Fruit fly (Drosophila melanogaster): ENCODE results near the gene PGRP-SA.

The PGRP-SA gene

dm6 chrX:11544110-11544950 lies 17.1 kb upstream of the PGRP-SA start (continued):
- TF ChIP-seq CG1647 (GFP tag; optimal IDR thresholded peaks at IDR 0.05) (no peak), CG16863 (GFP tag; optimal IDR thresholded peaks at IDR 0.05) (no peak), exex (tag; optimal IDR thresholded peaks at IDR 0.05) (no peak), Dip2 (GFP tag; IDR thresholded peaks at IDR 0.05) (no peak), scrt (GFP tag; optimal IDR thresholded peaks at IDR 0.05) (no peak), CG2129 (GFP tag; IDR thresholded peaks at IDR 0.05; ENCODE audit: partially characterized antibody) (no peak), CG17359 (tag; optimal IDR thresholded peaks at IDR 0.05) (no peak), Meics (GFP tag; optimal IDR thresholded peaks at IDR 0.05) (no peak), CG14441 (GFP tag; IDR thresholded peaks at IDR 0.05) (no peak), eyg (GFP tag; optimal IDR thresholded peaks at IDR 0.05) (no peak), esg (GFP tag; conservative IDR thresholded peaks at IDR 0.05) (no peak), Scr (GFP tag; IDR thresholded peaks at IDR 0.05; ENCODE audit: partially characterized antibody) (no peak), CG1832 (GFP tag; optimal IDR thresholded peaks at IDR 0.05) (peak; percentile 45), tll (GFP tag; optimal IDR thresholded peaks at IDR 0.05) (no peak), Rx (GFP tag; IDR thresholded peaks at IDR 0.05) (no peak), nau (GFP tag; optimal IDR thresholded peaks at IDR 0.05) (no peak), chif (GFP tag; optimal IDR thresholded peaks at IDR 0.05) (no peak), zen (tag; optimal IDR thresholded peaks at IDR 0.05) (no peak), sc (optimal IDR thresholded peaks at IDR 0.05) (no peak), sc (GFP tag; optimal IDR thresholded peaks at IDR 0.05) (no peak), Nf-YB (GFP tag; optimal IDR thresholded peaks at IDR 0.05) (no peak), tio (GFP tag; optimal IDR thresholded peaks at IDR 0.05) (no peak), CG13296 (GFP tag; optimal IDR thresholded peaks at IDR 0.05) (no peak), dmrt11E (tag; optimal IDR thresholded peaks at IDR 0.05) (peak; percentile 66), B-H2 (GFP tag; optimal IDR thresholded peaks at IDR 0.05) (no peak), ap (GFP tag; IDR thresholded peaks at IDR 0.05) (no peak), lilli (GFP tag; optimal IDR thresholded peaks at IDR 0.05) (no peak), CG12236 (GFP tag; optimal IDR thresholded peaks at IDR 0.05) (no peak), CG13287 (GFP tag; IDR thresholded peaks at IDR 0.05; ENCODE audit: partially characterized antibody) (no peak), Tbp (GFP tag; optimal IDR thresholded peaks at IDR 0.05) (no peak), luna (GFP tag; optimal IDR thresholded peaks at IDR 0.05) (no peak), CG30020 (tag; optimal IDR thresholded peaks at IDR 0.05) (no peak), CG43689 (GFP tag; IDR thresholded peaks at IDR 0.05) (no peak), Med (GFP tag) (peak; percentile 39), ttk (GFP tag; IDR thresholded peaks at IDR 0.05) (no peak), CG7372 (GFP tag; IDR thresholded peaks at IDR 0.05) (no peak), danr (GFP tag; IDR thresholded peaks at IDR 0.05) (no peak), slou (GFP tag; optimal IDR thresholded peaks at IDR 0.05) (no peak), dm (GFP tag; optimal IDR thresholded peaks at IDR 0.05) (no peak), CG14050 (GFP tag; IDR thresholded peaks at IDR 0.05) (no peak), Abd-B (GFP tag; optimal IDR thresholded peaks at IDR 0.05) (peak; percentile 14), CG2116 (GFP tag; optimal IDR thresholded peaks at IDR 0.05) (no peak), cg (GFP tag; optimal IDR thresholded peaks at IDR 0.05) (peak; percentile 38), Hey (tag; optimal IDR thresholded peaks at IDR 0.05) (no peak), Ets97D (GFP tag; optimal IDR thresholded peaks at IDR 0.05) (no peak), CG4820 (GFP tag; optimal IDR thresholded peaks at IDR 0.05) (no peak), kah (GFP tag; optimal IDR thresholded peaks at IDR 0.05) (no peak), CG34376 (GFP tag; optimal IDR thresholded peaks at IDR 0.05) (no peak), Hr78 (GFP tag; optimal IDR thresholded peaks at IDR 0.05) (no peak), salm (tag; optimal IDR thresholded peaks at IDR 0.05) (no peak)
